Worm (Caenorhabditis elegans) whole organism, L4/young adult: Measurements from ENCODE around the gene srh-20.

Source experiments
- W03F9.2 ChIP-seq: fragments of 150-350 bp; optimal IDR thresholded peaks from 2 replicates; lab custom pipeline; 2014; ENCODE audit warnings: missing biosample characterization, missing genetic modification characterization
- him-1 ChIP-seq: sonication (generic microtip); optimal IDR thresholded peaks from 2 replicates; lab custom pipeline; 2016; ENCODE audit warnings: missing genotype, missing genetic modification reagents, missing genetic modification characterization, missing compliant biosample characterization

- TF ChIP-seq him-1 (tag; lab: Kevin White, UChicago) (no peak), W03F9.2 (tag; lab: Kevin White, UChicago) (no peak)
These were observed 8.1 kb downstream of the srh-20 start, which contains the start of gene C02E7.10 for ce11 chrV:4932814-4933213.
